Fruit fly (Drosophila melanogaster) whole organism, embryonic: ENCODE results near the gene Pex5.

Experiments
- BEAF-32 ChIP-seq: fragments of 200-800 bp; sonication (Bioruptor generic); optimal IDR thresholded peaks from 3 replicates; lab custom pipeline; 2017; ENCODE audit warnings: missing biosample characterization, missing genetic modification characterization, mild to moderate bottlenecking, moderate library complexity, missing genetic modification reagents
- Bgb ChIP-seq: fragments of 200-800 bp; sonication (Bioruptor generic); IDR thresholded peaks from 2 replicates; pipeline ENCODE4 v1.3.6; 2022; ENCODE audit warnings: missing biosample characterization, missing genetic modification characterization; ENCODE audit not compliant: partially characterized antibody
- Blimp-1 ChIP-seq: fragments of 200-800 bp; sonication (Bioruptor generic); optimal IDR thresholded peaks from 3 replicates; lab custom pipeline; 2018; ENCODE audit warnings: missing biosample characterization, missing genetic modification characterization, mild to moderate bottlenecking, moderate library complexity, missing genetic modification reagents
- CG10147 ChIP-seq: fragments of 200-800 bp; sonication (Bioruptor generic); optimal IDR thresholded peaks from 2 replicates; lab custom pipeline; 2019; ENCODE audit warnings: missing biosample characterization, mild to moderate bottlenecking, missing genetic modification characterization, moderate library complexity
- CG10565 ChIP-seq: fragments of 200-800 bp; sonication (Bioruptor generic); optimal IDR thresholded peaks from 3 replicates; lab custom pipeline; 2016; ENCODE audit warnings: missing biosample characterization, mild to moderate bottlenecking, missing genetic modification characterization
- CG13296 ChIP-seq: fragments of 200-800 bp; sonication (Bioruptor generic); optimal IDR thresholded peaks from 3 replicates; lab custom pipeline; 2018; ENCODE audit warnings: missing biosample characterization, mild to moderate bottlenecking, missing genetic modification characterization
- CG14441 ChIP-seq: fragments of 200-800 bp; sonication (Bioruptor generic); IDR thresholded peaks from 2 replicates; pipeline ENCODE4 v1.3.6; 2022; ENCODE audit warnings: missing biosample characterization, missing genetic modification characterization
- CG15269 ChIP-seq: fragments of 200-800 bp; sonication (Bioruptor generic); optimal IDR thresholded peaks from 2 replicates; lab custom pipeline; 2018; ENCODE audit warnings: missing biosample characterization, mild to moderate bottlenecking, missing genetic modification characterization, moderate library complexity
- CG15514 ChIP-seq: fragments of 200-800 bp; sonication (Bioruptor generic); optimal IDR thresholded peaks from 3 replicates; lab custom pipeline; 2017; ENCODE audit warnings: missing biosample characterization, missing genetic modification characterization, mild to moderate bottlenecking, moderate library complexity, missing genetic modification reagents
- CG1647 ChIP-seq: fragments of 200-800 bp; sonication (Bioruptor generic); optimal IDR thresholded peaks from 3 replicates; lab custom pipeline; 2016; ENCODE audit warnings: missing biosample characterization, missing genetic modification characterization
- CG16863 ChIP-seq: fragments of 200-800 bp; sonication (Bioruptor generic); optimal IDR thresholded peaks from 3 replicates; lab custom pipeline; 2016; ENCODE audit warnings: missing biosample characterization, missing genetic modification characterization
- CG17186 ChIP-seq: fragments of 200-800 bp; sonication (Bioruptor generic); optimal IDR thresholded peaks from 3 replicates; lab custom pipeline; 2017; ENCODE audit warnings: missing biosample characterization, missing genetic modification reagents, missing genetic modification characterization
- CG2120 ChIP-seq: fragments of 200-800 bp; sonication (Bioruptor generic); optimal IDR thresholded peaks from 3 replicates; lab custom pipeline; 2016; ENCODE audit warnings: missing biosample characterization, missing genetic modification characterization
- CG2199 ChIP-seq: fragments of 200-800 bp; sonication (Bioruptor generic); IDR thresholded peaks from 3 replicates; pipeline ENCODE4 v1.3.6; 2022; ENCODE audit warnings: missing biosample characterization, missing genetic modification characterization
- CG30403 ChIP-seq: fragments of 200-800 bp; sonication (Bioruptor generic); optimal IDR thresholded peaks from 3 replicates; lab custom pipeline; 2016; ENCODE audit warnings: missing biosample characterization, missing genetic modification characterization
- CG6272 ChIP-seq: fragments of 200-800 bp; sonication (Bioruptor generic); IDR thresholded peaks from 2 replicates; pipeline ENCODE4 v1.3.6; 2022; ENCODE audit warnings: missing biosample characterization, missing genetic modification characterization
- CG6854 ChIP-seq: fragments of 200-800 bp; sonication (Bioruptor generic); optimal IDR thresholded peaks from 3 replicates; lab custom pipeline; 2017; ENCODE audit warnings: missing biosample characterization, mild to moderate bottlenecking, missing genetic modification characterization
- CG9609 ChIP-seq: fragments of 200-800 bp; sonication (Bioruptor generic); optimal IDR thresholded peaks from 3 replicates; lab custom pipeline; 2016; ENCODE audit warnings: missing biosample characterization, missing genetic modification characterization
- CHES-1-like ChIP-seq: fragments of 200-800 bp; sonication (Bioruptor generic); optimal IDR thresholded peaks from 2 replicates; lab custom pipeline; 2016; ENCODE audit warnings: missing biosample characterization, missing genetic modification characterization
- Ets65A ChIP-seq: fragments of 200-800 bp; sonication (Bioruptor generic); peaks from one replicate; lab custom pipeline; 2016; ENCODE audit warnings: missing biosample characterization, missing genetic modification characterization
- Kr ChIP-seq: fragments of 200-800 bp; sonication (Bioruptor generic); optimal IDR thresholded peaks from 2 replicates; lab custom pipeline; 2017; ENCODE audit warnings: missing biosample characterization, mild to moderate bottlenecking, missing genetic modification characterization
- Mad ChIP-seq: fragments of 200-800 bp; sonication (Bioruptor generic); optimal IDR thresholded peaks from 2 replicates; lab custom pipeline; 2016; ENCODE audit warnings: missing biosample characterization, missing genetic modification characterization
- Med ChIP-seq: fragments of 200-800 bp; sonication (Bioruptor generic); peaks from one replicate; lab custom pipeline; 2016; ENCODE audit warnings: missing biosample characterization, missing genetic modification characterization, mild to moderate bottlenecking, inconsistent platforms, moderate library complexity
- Meics ChIP-seq: fragments of 200-800 bp; sonication (Bioruptor generic); optimal IDR thresholded peaks from 2 replicates; lab custom pipeline; 2017; ENCODE audit warnings: missing biosample characterization, mild to moderate bottlenecking, missing genetic modification characterization
- Oli ChIP-seq: fragments of 200-800 bp; sonication (Bioruptor generic); optimal IDR thresholded peaks from 2 replicates; lab custom pipeline; 2018; ENCODE audit warnings: missing biosample characterization, mild to moderate bottlenecking, missing genetic modification characterization, moderate library complexity
- Optix ChIP-seq: fragments of 200-800 bp; sonication (Bioruptor generic); IDR thresholded peaks from 3 replicates; pipeline ENCODE4 v1.3.6; 2022; ENCODE audit warnings: missing biosample characterization, missing genetic modification characterization
- Poxn ChIP-seq: fragments of 200-800 bp; sonication (Bioruptor generic); IDR thresholded peaks from 2 replicates; pipeline ENCODE4 v1.3.6; 2022; ENCODE audit warnings: missing biosample characterization, missing genetic modification characterization
- Ptx1 ChIP-seq: fragments of 200-800 bp; sonication (Bioruptor generic); IDR thresholded peaks from 2 replicates; pipeline ENCODE4 v1.3.6; 2022; ENCODE audit warnings: missing biosample characterization, missing genetic modification characterization
- Ravus ChIP-seq: fragments of 200-800 bp; sonication (Bioruptor generic); IDR thresholded peaks from 2 replicates; pipeline ENCODE4 v1.3.6; 2022; ENCODE audit warnings: missing biosample characterization, missing genetic modification characterization
- Scr ChIP-seq: fragments of 200-800 bp; sonication (Bioruptor generic); IDR thresholded peaks from 2 replicates; pipeline ENCODE4 v1.3.6; 2022; ENCODE audit warnings: missing biosample characterization, missing genetic modification characterization; ENCODE audit not compliant: partially characterized antibody
- az2 ChIP-seq: fragments of 200-800 bp; sonication (Bioruptor generic); optimal IDR thresholded peaks from 3 replicates; lab custom pipeline; 2016; ENCODE audit warnings: missing biosample characterization, missing genetic modification characterization
- bab2 ChIP-seq: fragments of 200-800 bp; sonication (Bioruptor generic); optimal IDR thresholded peaks from 2 replicates; lab custom pipeline; 2016; ENCODE audit warnings: missing biosample characterization, missing genetic modification characterization
- cas ChIP-seq: fragments of 200-800 bp; sonication (Bioruptor generic); IDR thresholded peaks from 2 replicates; pipeline ENCODE4 v1.3.6; 2022; ENCODE audit warnings: missing biosample characterization, missing genetic modification characterization
- caup ChIP-seq: fragments of 200-800 bp; sonication (Bioruptor generic); optimal IDR thresholded peaks from 3 replicates; lab custom pipeline; 2017; ENCODE audit warnings: missing biosample characterization, mild to moderate bottlenecking, missing genetic modification characterization, moderate library complexity; ENCODE audit not compliant: severe bottlenecking
- dmrt99B ChIP-seq: fragments of 200-800 bp; sonication (Bioruptor generic); optimal IDR thresholded peaks from 2 replicates; lab custom pipeline; 2018; ENCODE audit warnings: missing biosample characterization, mild to moderate bottlenecking, missing genetic modification characterization, moderate library complexity
- ems ChIP-seq: fragments of 200-800 bp; sonication (Bioruptor generic); optimal IDR thresholded peaks from 3 replicates; lab custom pipeline; 2016; ENCODE audit warnings: missing biosample characterization, missing genetic modification characterization
- ham ChIP-seq: fragments of 200-800 bp; sonication (Bioruptor generic); IDR thresholded peaks from 2 replicates; pipeline ENCODE4 v1.3.6; 2022; ENCODE audit warnings: missing biosample characterization, missing genetic modification characterization
- her ChIP-seq: fragments of 200-800 bp; sonication (Bioruptor generic); optimal IDR thresholded peaks from 2 replicates; lab custom pipeline; 2016; ENCODE audit warnings: missing biosample characterization, missing genetic modification characterization
- nerfin-1 ChIP-seq: fragments of 200-800 bp; sonication (Bioruptor generic); optimal IDR thresholded peaks from 3 replicates; lab custom pipeline; 2019; ENCODE audit warnings: missing biosample characterization, mild to moderate bottlenecking, missing genetic modification characterization, moderate library complexity
- onecut ChIP-seq: fragments of 200-800 bp; sonication (Bioruptor generic); IDR thresholded peaks from 2 replicates; pipeline ENCODE4 v1.3.6; 2022; ENCODE audit warnings: missing biosample characterization, missing genetic modification characterization
- pho ChIP-seq: fragments of 200-800 bp; sonication (Bioruptor generic); optimal IDR thresholded peaks from 2 replicates; lab custom pipeline; 2016; ENCODE audit warnings: missing biosample characterization, missing genetic modification characterization
- pnt ChIP-seq: fragments of 200-800 bp; sonication (Bioruptor generic); optimal IDR thresholded peaks from 3 replicates; lab custom pipeline; 2016; ENCODE audit warnings: missing biosample characterization, missing genetic modification characterization
- ro ChIP-seq: fragments of 200-800 bp; sonication (Bioruptor generic); IDR thresholded peaks from 2 replicates; pipeline ENCODE4 v1.3.6; 2022; ENCODE audit warnings: missing biosample characterization, missing genetic modification characterization
- run ChIP-seq: fragments of 200-800 bp; sonication (Bioruptor generic); optimal IDR thresholded peaks from 3 replicates; lab custom pipeline; 2018; ENCODE audit warnings: missing biosample characterization, mild to moderate bottlenecking, missing genetic modification characterization
- ssp ChIP-seq: fragments of 200-800 bp; sonication (Bioruptor generic); IDR thresholded peaks from 2 replicates; pipeline ENCODE4 v1.3.6; 2022; ENCODE audit warnings: missing biosample characterization, missing genetic modification characterization
- trem ChIP-seq: fragments of 200-800 bp; optimal IDR thresholded peaks from 3 replicates; lab custom pipeline; 2019; ENCODE audit warnings: missing biosample characterization, mild to moderate bottlenecking, missing genetic modification characterization, moderate library complexity
- wdn ChIP-seq: fragments of 200-800 bp; sonication (Bioruptor generic); IDR thresholded peaks from 2 replicates; pipeline ENCODE4 v1.3.6; 2022; ENCODE audit warnings: missing biosample characterization, missing genetic modification characterization
- wek ChIP-seq: fragments of 200-800 bp; sonication (Bioruptor generic); optimal IDR thresholded peaks from 3 replicates; lab custom pipeline; 2018; ENCODE audit warnings: missing biosample characterization, mild to moderate bottlenecking, missing genetic modification characterization, moderate library complexity

Gene Pex5

DNA sequence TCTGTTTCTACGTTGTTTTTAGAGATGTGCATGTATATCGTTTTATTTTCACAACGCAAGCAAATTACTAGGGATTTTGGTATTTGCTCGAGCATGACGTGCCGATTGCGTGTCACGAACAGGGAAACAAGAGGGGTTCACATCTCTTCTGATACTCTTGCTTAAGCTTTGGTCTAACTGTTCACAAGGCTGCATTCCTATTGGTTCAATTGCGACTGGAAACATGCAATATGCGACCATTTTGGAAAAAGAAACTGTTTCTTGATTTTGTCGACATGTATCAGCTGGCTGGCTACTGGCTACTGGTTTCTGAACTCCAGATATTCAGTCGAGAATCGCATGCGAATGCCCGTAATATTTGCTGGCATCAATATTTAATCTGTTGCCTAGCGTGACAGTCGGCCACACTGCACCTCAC lies 11.3 kb upstream of the Pex5 start, which contains the start of gene Coa8 (continued):
- TF ChIP-seq CG9609: peak; percentile 66
- TF ChIP-seq cas (GFP tag; lab: Robert Waterston, UW): no peak
- TF ChIP-seq CG2120: peak; percentile 52
- TF ChIP-seq ssp: peak; percentile 42; the same call in 1 of the 2 replicates
- TF ChIP-seq CG6854: no peak
- peak; percentile 23 for TF ChIP-seq CG30403 (GFP tag; lab: Kevin White, UChicago)
- 0 out of 3 replicates have a peak, but pooled peaks have one; percentile 25 for TF ChIP-seq Optix (GFP tag; lab: Robert Waterston, UW)
- no peak for TF ChIP-seq ro (GFP tag; lab: Robert Waterston, UW)
- peak; percentile 31 for TF ChIP-seq CG13296
- TF ChIP-seq az2 (GFP tag; lab: Kevin White, UChicago): no peak
- TF ChIP-seq CG6272 (GFP tag; lab: Robert Waterston, UW): 0 out of 2 replicates have a peak, but pooled peaks have one; percentile 5
- TF ChIP-seq Med (GFP tag; lab: Kevin White, UChicago): peak; percentile 89
- no peak for TF ChIP-seq ham (GFP tag; lab: Robert Waterston, UW)
- peak; percentile 39; the same call in 1 of the 2 replicates for TF ChIP-seq Bgb (GFP tag; lab: Robert Waterston, UW)
- TF ChIP-seq dmrt99B (tag; lab: Kevin White, UChicago): no peak
- no peak for TF ChIP-seq CG16863 (GFP tag; lab: Kevin White, UChicago)
- no peak for TF ChIP-seq CG17186 (GFP tag; lab: Kevin White, UChicago)
- peak; percentile 38 for TF ChIP-seq Meics (GFP tag; lab: Kevin White, UChicago)
- TF ChIP-seq CG15269 (tag; lab: Kevin White, UChicago): peak; percentile 55
- TF ChIP-seq trem (tag; lab: Kevin White, UChicago): peak; percentile 7
- TF ChIP-seq Ets65A (GFP tag; lab: Kevin White, UChicago): peak; percentile 93
- TF ChIP-seq caup (GFP tag; lab: Kevin White, UChicago): peak; percentile 47
- peak; percentile 16 for TF ChIP-seq nerfin-1 (tag; lab: Kevin White, UChicago)
- peak; percentile 15 for TF ChIP-seq Mad (GFP tag; lab: Kevin White, UChicago)
- TF ChIP-seq Oli (tag; lab: Kevin White, UChicago): peak; percentile 17
- TF ChIP-seq CHES-1-like (GFP tag; lab: Kevin White, UChicago): no peak
- TF ChIP-seq CG1647 (GFP tag; lab: Kevin White, UChicago): no peak
- peak; percentile 52; the same call in 1 of the 2 replicates for TF ChIP-seq CG14441 (GFP tag; lab: Robert Waterston, UW)
- TF ChIP-seq wek (GFP tag; lab: Kevin White, UChicago): peak; percentile 91
- peak; percentile 62 for TF ChIP-seq BEAF-32 (GFP tag; lab: Kevin White, UChicago)
- 0 out of 2 replicates have a peak, but pooled peaks have one; percentile 25 for TF ChIP-seq Poxn (GFP tag; lab: Robert Waterston, UW)
- peak; percentile 53 for TF ChIP-seq CG15514 (GFP tag; lab: Kevin White, UChicago)
- no peak for TF ChIP-seq her (GFP tag; lab: Kevin White, UChicago)
- TF ChIP-seq pho (GFP tag; lab: Kevin White, UChicago): peak; percentile 44
- no peak for TF ChIP-seq wdn
- TF ChIP-seq Ravus: no peak; the same call in 1 of the 2 replicates
- TF ChIP-seq ems (GFP tag; lab: Kevin White, UChicago): peak; percentile 19
- TF ChIP-seq onecut (GFP tag; lab: Robert Waterston, UW): 0 out of 2 replicates have a peak, but pooled peaks have one; percentile 11
- no peak for TF ChIP-seq CG10565 (GFP tag; lab: Kevin White, UChicago)
- no peak for TF ChIP-seq run (tag; lab: Kevin White, UChicago)
- peak; percentile 2 for TF ChIP-seq Blimp-1 (GFP tag; lab: Kevin White, UChicago)
- peak; percentile 12 for TF ChIP-seq pnt
- no peak for TF ChIP-seq Kr (GFP tag; lab: Kevin White, UChicago)
- TF ChIP-seq Ptx1 (GFP tag; lab: Robert Waterston, UW): peak; percentile 59
- no peak for TF ChIP-seq bab2 (GFP tag; lab: Kevin White, UChicago)
- TF ChIP-seq CG10147: peak; percentile 3
- peak; percentile 11 for TF ChIP-seq Scr (GFP tag; lab: Robert Waterston, UW)
- TF ChIP-seq CG2199 (GFP tag; lab: Robert Waterston, UW): no peak
